Worm (Caenorhabditis elegans) whole organism, L4 larva: ENCODE results near the gene ttr-11.

ENCODE experiments used
- F44E2.7 ChIP-seq: fragments of 200-800 bp; sonication (Bioruptor generic); IDR thresholded peaks from 2 replicates; pipeline ENCODE4 v2.1.2; 2022; ENCODE audit warnings: missing genetic modification characterization, missing compliant biosample characterization
- ZK546.5 ChIP-seq, 2 experiments: sonication (generic microtip); optimal IDR thresholded peaks; 2 replicates each; lab custom pipeline; 2017; ENCODE audit warnings: missing biosample characterization in 2 of 2, missing genetic modification characterization in 2 of 2
- aly-2 ChIP-seq: sonication (generic microtip); optimal IDR thresholded peaks from 2 replicates; lab custom pipeline; 2018; ENCODE audit warnings: missing biosample characterization, missing genetic modification characterization
- attf-4 ChIP-seq: sonication (generic microtip); optimal IDR thresholded peaks from 3 replicates; lab custom pipeline; 2017; ENCODE audit warnings: missing biosample characterization, missing genetic modification characterization
- ceh-82 ChIP-seq: sonication (generic microtip); optimal IDR thresholded peaks from 2 replicates; lab custom pipeline; 2017; ENCODE audit warnings: missing biosample characterization, missing genetic modification characterization
- dpl-1 ChIP-seq: fragments of 150-350 bp; optimal IDR thresholded peaks from 2 replicates; lab custom pipeline; 2014; ENCODE audit warnings: missing biosample characterization, missing genetic modification reagents, missing genetic modification characterization
- nhr-102 ChIP-seq: sonication (generic microtip); optimal IDR thresholded peaks from 2 replicates; lab custom pipeline; 2016; ENCODE audit warnings: mild to moderate bottlenecking, missing genetic modification characterization, moderate library complexity, missing compliant biosample characterization
- nhr-11 ChIP-seq: fragments of 150-350 bp; optimal IDR thresholded peaks from 2 replicates; lab custom pipeline; 2014; ENCODE audit warnings: missing biosample characterization, missing genetic modification characterization
- nhr-237 ChIP-seq: sonication (generic microtip); optimal IDR thresholded peaks from 2 replicates; lab custom pipeline; 2017; ENCODE audit warnings: missing biosample characterization, missing genetic modification characterization
- pha-4 ChIP-seq, 2 experiments: fragments of 150-350 bp in 1 of 2; fragments of 200-800 bp in 1 of 2; sonication (Bioruptor generic) in 1 of 2; IDR thresholded peaks in 1 of 2; optimal IDR thresholded peaks in 1 of 2; 2 replicates each; pipeline versions ENCODE4 v1.3.6 to Lab custom; 2014 to 2022; ENCODE audit warnings: missing genetic modification characterization in 2 of 2, missing genetic modification reagents in 2 of 2, missing biosample characterization in 1 of 2, missing compliant biosample characterization in 1 of 2
- skn-1 ChIP-seq: fragments of 150-350 bp; optimal IDR thresholded peaks from 2 replicates; lab custom pipeline; 2014; ENCODE audit warnings: missing biosample characterization, missing genetic modification characterization
- unc-39 ChIP-seq: sonication (generic microtip); optimal IDR thresholded peaks from 2 replicates; lab custom pipeline; 2017; ENCODE audit warnings: missing biosample characterization, missing genetic modification characterization
- ztf-11 ChIP-seq: fragments of 150-350 bp; optimal IDR thresholded peaks from 2 replicates; lab custom pipeline; 2014; ENCODE audit warnings: missing biosample characterization, missing genetic modification characterization
- ztf-7 ChIP-seq: fragments of 150-350 bp; optimal IDR thresholded peaks from 2 replicates; lab custom pipeline; 2014; ENCODE audit warnings: missing biosample characterization, missing genetic modification characterization

- TF ChIP-seq skn-1 (tag; lab: Kevin White, UChicago) = no peak
- no peak for TF ChIP-seq attf-4 (tag; lab: Kevin White, UChicago)
- TF ChIP-seq nhr-237 (tag; lab: Kevin White, UChicago) = no peak
- no peak for TF ChIP-seq aly-2
- no peak for TF ChIP-seq unc-39
- no peak for TF ChIP-seq ZK546.5 (tag; optimal IDR thresholded peaks at IDR 0.05; lab: Kevin White, UChicago)
- TF ChIP-seq ceh-82 = no peak
- no peak for TF ChIP-seq nhr-11
- no peak for TF ChIP-seq ztf-7 (tag; lab: Kevin White, UChicago)
- TF ChIP-seq pha-4 (GFP tag; IDR thresholded peaks at IDR 0.05; lab: Robert Waterston, UW) = no peak
- TF ChIP-seq pha-4 (tag; optimal IDR thresholded peaks at IDR 0.05; lab: Kevin White, UChicago) = no peak
- TF ChIP-seq ztf-11 (tag; lab: Kevin White, UChicago) = no peak
- TF ChIP-seq F44E2.7 (GFP tag; lab: Robert Waterston, UW) = no peak
- no peak for TF ChIP-seq nhr-102
- no peak for TF ChIP-seq dpl-1 (GFP tag; lab: Kevin White, UChicago)
These were observed 6.4 kb downstream of the ttr-11 start, which contains the start of gene grd-2 for ce11 chrV:20609494-20609893.
